Fruit fly (Drosophila melanogaster) S2 (cell line): ENCODE data around the gene CG13921.

Source experiments
- CG8478 ChIP-seq: fragments of >200 bp; optimal IDR thresholded peaks from 2 replicates; lab custom pipeline; 2018
- CTCF ChIP-seq, 2 experiments: fragments of >200 bp; optimal IDR thresholded peaks; 2 replicates each; lab custom pipeline; 2018

DNA sequence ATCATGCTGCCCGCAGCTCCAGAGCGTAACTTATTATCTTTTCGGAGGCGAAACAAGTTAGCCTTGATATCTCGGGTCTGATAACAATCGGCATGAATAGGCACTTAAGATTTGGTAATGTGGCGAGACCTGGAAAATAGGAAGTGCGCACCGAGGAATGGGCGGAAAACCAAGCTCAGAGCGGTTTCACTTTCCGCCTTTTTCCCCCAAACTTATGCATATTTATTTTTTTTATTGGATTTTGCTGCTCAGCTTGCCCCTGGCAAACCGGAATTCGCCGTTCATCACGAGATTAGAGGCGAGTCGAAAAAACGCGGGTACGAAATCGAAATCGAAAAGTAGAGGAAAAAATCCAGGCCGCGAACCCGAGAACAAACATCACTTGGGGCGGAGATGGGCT lies 8.2 kb downstream of the CG13921 start:
- TF ChIP-seq CG8478 (lab: Kevin White, UChicago) (no peak), CTCF (optimal IDR thresholded peaks at IDR 0.05; lab: Kevin White, UChicago) (no peak)
